Worm (Caenorhabditis elegans) whole organism, mixed stage, embryonic: ENCODE data around the gene his-63.

Experiments used
- M03D4.4 ChIP-seq: sonication (generic microtip); optimal IDR thresholded peaks from 2 replicates; lab custom pipeline; 2017; ENCODE audit warnings: mild to moderate bottlenecking, missing genetic modification characterization, missing compliant biosample characterization
- bed-3 ChIP-seq: fragments of 200-800 bp; sonication (Bioruptor generic); optimal IDR thresholded peaks from 3 replicates; lab custom pipeline; 2018; ENCODE audit warnings: mild to moderate bottlenecking, missing genetic modification characterization, moderate library complexity, missing compliant biosample characterization
- blmp-1 ChIP-seq: fragments of 150-350 bp; optimal IDR thresholded peaks from 2 replicates; lab custom pipeline; 2014; ENCODE audit warnings: missing biosample characterization, missing genetic modification characterization
- ceh-39 ChIP-seq: fragments of 150-350 bp; optimal IDR thresholded peaks from 2 replicates; lab custom pipeline; 2014; ENCODE audit warnings: missing biosample characterization, missing genetic modification characterization
- ceh-43 ChIP-seq: fragments of 200-800 bp; sonication (Bioruptor generic); optimal IDR thresholded peaks from 2 replicates; lab custom pipeline; 2018; ENCODE audit warnings: mild to moderate bottlenecking, missing genetic modification characterization, moderate library complexity, missing compliant biosample characterization
- ceh-83 ChIP-seq: fragments of 200-800 bp; sonication (Bioruptor generic); optimal IDR thresholded peaks from 2 replicates; lab custom pipeline; 2018; ENCODE audit warnings: mild to moderate bottlenecking, missing genetic modification characterization, missing compliant biosample characterization
- ces-1 ChIP-seq: fragments of 150-350 bp; optimal IDR thresholded peaks from 2 replicates; lab custom pipeline; 2014; ENCODE audit warnings: missing biosample characterization, missing genetic modification reagents, missing genetic modification characterization
- cnd-1 ChIP-seq: fragments of 200-800 bp; sonication (Bioruptor generic); optimal IDR thresholded peaks from 2 replicates; lab custom pipeline; 2018; ENCODE audit warnings: mild to moderate bottlenecking, missing genetic modification characterization, missing compliant biosample characterization
- drap-1 ChIP-seq: fragments of 200-800 bp; sonication (Bioruptor generic); optimal IDR thresholded peaks from 3 replicates; lab custom pipeline; 2018; ENCODE audit warnings: mild to moderate bottlenecking, missing genetic modification characterization, missing compliant biosample characterization
- elt-1 ChIP-seq: sonication (generic microtip); optimal IDR thresholded peaks from 2 replicates; lab custom pipeline; 2017; ENCODE audit warnings: missing genetic modification characterization, mild to moderate bottlenecking, missing compliant biosample characterization, antibody characterized with exemption, moderate library complexity, borderline replicate concordance; ENCODE audit not compliant: insufficient read depth
- elt-3 ChIP-seq: fragments of 150-350 bp; optimal IDR thresholded peaks from 2 replicates; lab custom pipeline; 2014; ENCODE audit warnings: missing biosample characterization, missing genetic modification characterization
- flh-1 ChIP-seq: fragments of 200-800 bp; sonication (Bioruptor generic); optimal IDR thresholded peaks from 2 replicates; lab custom pipeline; 2018; ENCODE audit warnings: mild to moderate bottlenecking, missing genetic modification characterization, moderate library complexity, missing compliant biosample characterization
- ham-2 ChIP-seq: fragments of 200-800 bp; sonication (Bioruptor generic); optimal IDR thresholded peaks from 2 replicates; lab custom pipeline; 2018; ENCODE audit warnings: mild to moderate bottlenecking, missing genetic modification characterization, missing compliant biosample characterization
- hlh-1 ChIP-seq: fragments of 150-350 bp; optimal IDR thresholded peaks from 2 replicates; lab custom pipeline; 2014; ENCODE audit warnings: missing biosample characterization, missing genetic modification reagents, missing genetic modification characterization
- lin-13 ChIP-seq: fragments of 150-350 bp; optimal IDR thresholded peaks from 2 replicates; lab custom pipeline; 2014; ENCODE audit warnings: missing biosample characterization, missing genetic modification characterization
- lsy-2 ChIP-seq: fragments of 150-350 bp; optimal IDR thresholded peaks from 2 replicates; lab custom pipeline; 2014; ENCODE audit warnings: missing biosample characterization, missing genetic modification characterization
- mab-5 ChIP-seq: fragments of 150-350 bp; optimal IDR thresholded peaks from 2 replicates; lab custom pipeline; 2014; ENCODE audit warnings: missing biosample characterization, missing genetic modification characterization
- mep-1 ChIP-seq: fragments of 150-350 bp; optimal IDR thresholded peaks from 2 replicates; lab custom pipeline; 2017; ENCODE audit warnings: missing biosample characterization, missing genetic modification reagents, missing genetic modification characterization, inconsistent platforms
- mls-2 ChIP-seq: sonication (generic microtip); optimal IDR thresholded peaks from 2 replicates; lab custom pipeline; 2016; ENCODE audit warnings: mild to moderate bottlenecking, missing genetic modification characterization, moderate library complexity, missing compliant biosample characterization
- nhr-12 ChIP-seq: fragments of 150-350 bp; optimal IDR thresholded peaks from 2 replicates; lab custom pipeline; 2014; ENCODE audit warnings: missing biosample characterization, missing genetic modification characterization
- nhr-2 ChIP-seq: fragments of 150-350 bp; optimal IDR thresholded peaks from 2 replicates; lab custom pipeline; 2014; ENCODE audit warnings: missing biosample characterization, missing genetic modification characterization
- nhr-237 ChIP-seq: fragments of 150-350 bp; optimal IDR thresholded peaks from 2 replicates; lab custom pipeline; 2014; ENCODE audit warnings: missing biosample characterization, missing genetic modification characterization
- nhr-28 ChIP-seq: fragments of 150-350 bp; optimal IDR thresholded peaks from 2 replicates; lab custom pipeline; 2014; ENCODE audit warnings: missing biosample characterization, missing genetic modification characterization
- nhr-76 ChIP-seq: sonication (generic microtip); optimal IDR thresholded peaks from 2 replicates; lab custom pipeline; 2017; ENCODE audit warnings: missing biosample characterization, missing genetic modification characterization
- pha-4 ChIP-seq: fragments of 150-350 bp; optimal IDR thresholded peaks from 2 replicates; lab custom pipeline; 2018; ENCODE audit warnings: missing biosample characterization, missing genetic modification reagents, missing genetic modification characterization
- sem-2 ChIP-seq: fragments of 200-800 bp; sonication (Bioruptor generic); optimal IDR thresholded peaks from 2 replicates; lab custom pipeline; 2018; ENCODE audit warnings: mild to moderate bottlenecking, missing genetic modification characterization, missing compliant biosample characterization
- snpc-4 ChIP-seq: fragments of 150-350 bp; optimal IDR thresholded peaks from 2 replicates; lab custom pipeline; 2014; ENCODE audit warnings: missing biosample characterization, missing genetic modification characterization
- sptf-1 ChIP-seq: sonication (generic microtip); optimal IDR thresholded peaks from 2 replicates; lab custom pipeline; 2017; ENCODE audit warnings: mild to moderate bottlenecking, missing genetic modification characterization, moderate library complexity, missing compliant biosample characterization
- tbx-8 ChIP-seq: fragments of 200-800 bp; sonication (Bioruptor generic); optimal IDR thresholded peaks from 2 replicates; lab custom pipeline; 2018; ENCODE audit warnings: mild to moderate bottlenecking, missing genetic modification characterization, moderate library complexity, missing compliant biosample characterization
- unc-120 ChIP-seq: sonication (generic microtip); optimal IDR thresholded peaks from 2 replicates; lab custom pipeline; 2017; ENCODE audit warnings: missing genetic modification characterization, missing compliant biosample characterization; ENCODE audit not compliant: poor library complexity, severe bottlenecking
- unc-39 ChIP-seq: fragments of 150-350 bp; optimal IDR thresholded peaks from 2 replicates; lab custom pipeline; 2014; ENCODE audit warnings: missing biosample characterization, missing genetic modification characterization
- unc-62 ChIP-seq: fragments of 150-350 bp; optimal IDR thresholded peaks from 2 replicates; lab custom pipeline; 2014; ENCODE audit warnings: missing biosample characterization, missing genetic modification reagents, missing genetic modification characterization
- ztf-11 ChIP-seq: fragments of 150-350 bp; optimal IDR thresholded peaks from 2 replicates; lab custom pipeline; 2014; ENCODE audit warnings: missing biosample characterization, missing genetic modification characterization

The his-63 gene

ce11 chrIV:11435761-11436160, 29.1 kb upstream of the his-63 start:
- TF ChIP-seq mab-5 (tag; lab: Kevin White, UChicago): no peak
- no peak for TF ChIP-seq mep-1 (tag; lab: Kevin White, UChicago)
- TF ChIP-seq ces-1 (GFP tag; lab: Kevin White, UChicago): peak; percentile 46
- TF ChIP-seq snpc-4 (tag; lab: Kevin White, UChicago): no peak

ce11 chrIV:11434575-11434974, 27.9 kb upstream of the his-63 start:
- TF ChIP-seq unc-120 (tag; lab: Kevin White, UChicago): no peak
- TF ChIP-seq ces-1 (GFP tag; lab: Kevin White, UChicago): peak; percentile 39
- TF ChIP-seq sptf-1 (tag; lab: Kevin White, UChicago): no peak
- TF ChIP-seq ceh-43 (GFP tag; lab: Kevin White, UChicago): no peak
- TF ChIP-seq flh-1 (GFP tag; lab: Kevin White, UChicago): no peak

ce11 chrIV:11433709-11434108, 27.0 kb upstream of the his-63 start:
- no peak for TF ChIP-seq cnd-1 (tag; lab: Kevin White, UChicago)
- no peak for TF ChIP-seq sem-2
- peak; percentile 26 for TF ChIP-seq lin-13 (tag; lab: Kevin White, UChicago)
- no peak for TF ChIP-seq snpc-4 (tag; lab: Kevin White, UChicago)
- no peak for TF ChIP-seq unc-120 (tag; lab: Kevin White, UChicago)
- no peak for TF ChIP-seq tbx-8
- peak; percentile 68 for TF ChIP-seq nhr-237 (tag; lab: Kevin White, UChicago)
- TF ChIP-seq sptf-1 (tag; lab: Kevin White, UChicago): no peak
- TF ChIP-seq nhr-2 (tag; lab: Kevin White, UChicago): no peak
- peak; percentile 50 for TF ChIP-seq ces-1 (GFP tag; lab: Kevin White, UChicago)
- TF ChIP-seq bed-3 (GFP tag; lab: Kevin White, UChicago): no peak
- TF ChIP-seq M03D4.4 (tag; lab: Kevin White, UChicago): no peak
- TF ChIP-seq flh-1 (GFP tag; lab: Kevin White, UChicago): no peak
- no peak for TF ChIP-seq mls-2
- TF ChIP-seq hlh-1 (tag; lab: Kevin White, UChicago): peak; percentile 28
- TF ChIP-seq nhr-76 (tag; lab: Kevin White, UChicago): no peak
- TF ChIP-seq nhr-12 (tag; lab: Kevin White, UChicago): no peak
- no peak for TF ChIP-seq ceh-43 (GFP tag; lab: Kevin White, UChicago)
- peak; percentile 47 for TF ChIP-seq mep-1 (tag; lab: Kevin White, UChicago)
- TF ChIP-seq ham-2 (GFP tag; lab: Kevin White, UChicago): no peak
- TF ChIP-seq lsy-2 (tag; lab: Kevin White, UChicago): peak; percentile 53
- no peak for TF ChIP-seq elt-3 (tag; lab: Kevin White, UChicago)
- TF ChIP-seq unc-39 (tag; lab: Kevin White, UChicago): no peak
- TF ChIP-seq ceh-83 (GFP tag; lab: Kevin White, UChicago): no peak
- peak; percentile 61 for TF ChIP-seq pha-4 (tag; lab: Kevin White, UChicago)
- TF ChIP-seq ztf-11 (tag; lab: Kevin White, UChicago): peak; percentile 39
- TF ChIP-seq mab-5 (tag; lab: Kevin White, UChicago): no peak
- no peak for TF ChIP-seq ceh-39 (tag; lab: Kevin White, UChicago)
- TF ChIP-seq unc-62 (GFP tag; lab: Kevin White, UChicago): no peak
- TF ChIP-seq drap-1: no peak
- no peak for TF ChIP-seq blmp-1 (tag; lab: Kevin White, UChicago)
- no peak for TF ChIP-seq nhr-28 (tag; lab: Kevin White, UChicago)
- TF ChIP-seq elt-1 (tag; lab: Kevin White, UChicago): no peak

- TF ChIP-seq ces-1 (GFP tag; lab: Kevin White, UChicago) (peak; percentile 98), elt-1 (tag; lab: Kevin White, UChicago) (no peak)
These were observed 24.8 kb upstream of the his-63 start for ce11 chrIV:11431448-11431847.
